Worm (Caenorhabditis elegans) whole organism, dauer: ENCODE measurements around the gene mth-2.

ENCODE experiments used
- unc-62 ChIP-seq: sonication (generic microtip); optimal IDR thresholded peaks from 2 replicates; lab custom pipeline; 2017; ENCODE audit warnings: missing biosample characterization, missing genetic modification reagents, missing genetic modification characterization

The mth-2 gene

ce11 chrII:4194127-4194526 lies at the start of gene mth-2:
Gene mth-2, minus strand, starts transcription at chrII:4194314.
- TF ChIP-seq unc-62, result no peak

ce11 chrII:4238963-4239362 lies 44.8 kb upstream of the mth-2 start:
- no peak for TF ChIP-seq unc-62

ce11 chrII:4237701-4238214 lies 43.6 kb upstream of the mth-2 start, which contains the start of the genes fbxc-44 and C16A11.2:
Gene fbxc-44, minus strand, starts transcription at chrII:4237751.
Gene C16A11.2, plus strand, starts transcription at chrII:4238203.
- TF ChIP-seq unc-62, result no peak

ce11 chrII:4235959-4236358 lies 41.8 kb upstream of the mth-2 start, which contains the start of gene fbxc-43:
Gene fbxc-43, minus strand, starts transcription at chrII:4235996.
- TF ChIP-seq unc-62, result no peak

- no peak for TF ChIP-seq unc-62
Observed at ce11 chrII:4230816-4231435, 36.8 kb upstream of the mth-2 start, which contains the start of gene C16A11.10. Gene C16A11.10, plus strand, starts transcription at chrII:4231385.

- no peak for TF ChIP-seq unc-62
Observed at ce11 chrII:4229106-4229708, 35.1 kb upstream of the mth-2 start, which contains the start of gene C16A11.3. Gene C16A11.3, plus strand, starts transcription at chrII:4229545.

- TF ChIP-seq unc-62, result no peak
Observed at ce11 chrII:4228112-4228770, 34.1 kb upstream of the mth-2 start.

- TF ChIP-seq unc-62, result no peak
Observed at ce11 chrII:4226598-4227096, 32.5 kb upstream of the mth-2 start, which contains the start of gene C16A11.4. Gene C16A11.4, plus strand, starts transcription at chrII:4227046.

ce11 chrII:4222983-4223382 lies 28.9 kb upstream of the mth-2 start, which contains the start of gene C16A11.5:
Gene C16A11.5, plus strand, starts transcription at chrII:4223305.
- no peak for TF ChIP-seq unc-62

- no peak for TF ChIP-seq unc-62
Observed at ce11 chrII:4222469-4222868, 28.4 kb upstream of the mth-2 start.

- no peak for TF ChIP-seq unc-62
Observed at ce11 chrII:4219062-4219461, 24.9 kb upstream of the mth-2 start, which contains the start of gene F31D5.1. Gene F31D5.1, plus strand, starts transcription at chrII:4219362.

- TF ChIP-seq unc-62, result no peak
Observed at ce11 chrII:4215318-4215717, 21.2 kb upstream of the mth-2 start, which contains the start of gene F31D5.2. Gene F31D5.2, plus strand, starts transcription at chrII:4215618.

ce11 chrII:4211113-4211512 lies 17.0 kb upstream of the mth-2 start, which contains the start of gene F31D5.7:
Gene F31D5.7, plus strand, starts transcription at chrII:4211413.
- no peak for TF ChIP-seq unc-62

- no peak for TF ChIP-seq unc-62
Observed at ce11 chrII:4209071-4209747, 15.1 kb upstream of the mth-2 start, which contains the start of gene F31D5.6. Gene F31D5.6, plus strand, starts transcription at chrII:4209697.

- TF ChIP-seq unc-62, result no peak
Observed at ce11 chrII:4203729-4204184, 9.6 kb upstream of the mth-2 start, which contains the start of gene mth-1. Gene mth-1, minus strand, starts transcription at chrII:4203779.

- no peak for TF ChIP-seq unc-62
Observed at ce11 chrII:4186364-4186763, 7.8 kb downstream of the mth-2 start, which contains the start of gene cpna-1. Gene cpna-1, plus strand, starts transcription at chrII:4186664.
